Worm (Caenorhabditis elegans): ENCODE measurements around the gene H23L24.4.

The H23L24.4 gene

DNA sequence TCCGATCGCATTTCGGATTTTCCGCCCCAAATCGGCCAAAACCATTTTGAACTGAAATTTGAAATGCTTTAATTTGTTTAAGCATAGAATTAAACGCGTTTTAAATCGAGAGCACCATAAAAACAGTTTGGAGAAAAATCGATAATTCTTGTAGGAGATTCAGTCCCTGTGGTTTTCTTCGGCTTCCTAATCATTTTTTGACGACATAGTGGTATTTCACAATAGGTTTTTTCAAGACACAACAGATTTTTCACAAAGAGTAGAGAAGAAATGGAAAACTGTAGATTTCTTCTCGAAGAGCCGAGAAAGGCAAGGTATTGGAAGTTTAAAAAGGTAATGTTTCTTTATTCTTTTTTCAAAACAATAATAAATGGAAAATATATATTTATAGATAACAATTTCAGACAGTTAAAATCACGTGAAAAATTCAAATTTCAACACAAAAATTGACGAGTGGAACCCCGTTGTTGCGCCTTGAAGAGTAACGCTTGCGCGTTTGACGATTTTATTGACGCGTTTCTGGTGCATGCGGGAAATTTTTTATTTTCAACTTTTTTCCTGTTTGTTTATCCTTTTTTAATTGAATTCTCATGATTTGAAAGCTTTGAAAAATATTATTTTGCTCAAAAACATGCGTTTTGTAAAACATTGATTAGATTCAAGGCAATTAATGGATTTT is 38.4 kb upstream of the H23L24.4 start, which contains the start of gene F21D5.7:
Gene F21D5.7 (minus strand): TSS at position 51 of the 679 bp plus-strand sequence.
- TF ChIP-seq lin-39 (tag; optimal IDR thresholded peaks at IDR 0.05) (no peak), mdt-29 (GFP tag; IDR thresholded peaks at IDR 0.05) (no peak), sdz-12 (GFP tag; optimal IDR thresholded peaks at IDR 0.05) (no peak), daf-16 (GFP tag; optimal IDR thresholded peaks at IDR 0.05) (peak in 1 of 2 experiments; percentile 34), daf-16 (tag; optimal IDR thresholded peaks at IDR 0.05) (peak; percentile 70), pqm-1 (tag; optimal IDR thresholded peaks at IDR 0.05) (no peak), nhr-6 (tag; optimal IDR thresholded peaks at IDR 0.05) (peak; percentile 46), ctbp-1 (GFP tag; IDR thresholded peaks at IDR 0.05) (peak; percentile 24; the same call in 1 of the 2 replicates), lin-29 (GFP tag; IDR thresholded peaks at IDR 0.05) (no peak), vab-7 (GFP tag; IDR thresholded peaks at IDR 0.05) (no peak), lin-1 (GFP tag; IDR thresholded peaks at IDR 0.05) (no peak), ceh-20 (GFP tag; IDR thresholded peaks at IDR 0.05) (no peak), lsy-2 (tag; optimal IDR thresholded peaks at IDR 0.05) (peak in 1 of 2 experiments; percentile 90), lin-13 (GFP tag; optimal IDR thresholded peaks at IDR 0.05) (peak; percentile 35), F26F4.8 (GFP tag; conservative IDR thresholded peaks at IDR 0.05) (no peak), nhr-76 (tag; optimal IDR thresholded peaks at IDR 0.05) (no peak), nhr-48 (tag; optimal IDR thresholded peaks at IDR 0.05) (peak; percentile 13), aly-2 (tag; optimal IDR thresholded peaks at IDR 0.05) (no peak), gei-8 (GFP tag; optimal IDR thresholded peaks at IDR 0.05) (no peak), dmd-6 (GFP tag; IDR thresholded peaks at IDR 0.05) (no peak; the same call in none of the 2 replicates), mxl-3 (GFP tag; optimal IDR thresholded peaks at IDR 0.05) (peak; percentile 15), nhr-42 (GFP tag; IDR thresholded peaks at IDR 0.05) (no peak), ces-1 (GFP tag; optimal IDR thresholded peaks at IDR 0.05) (no peak), nhr-10 (tag; optimal IDR thresholded peaks at IDR 0.05) (no peak), ztf-11 (tag; optimal IDR thresholded peaks at IDR 0.05) (no peak), fos-1 (tag; optimal IDR thresholded peaks at IDR 0.05) (no peak), unc-62 (GFP tag; optimal IDR thresholded peaks at IDR 0.05 in 1 of 2) (peak in 1 of 2 experiments; percentile 51), unc-62 (tag; optimal IDR thresholded peaks at IDR 0.05) (no peak), nhr-41 (GFP tag; IDR thresholded peaks at IDR 0.05) (no peak), jun-1 (tag; optimal IDR thresholded peaks at IDR 0.05) (no peak), mep-1 (tag; optimal IDR thresholded peaks at IDR 0.05) (peak; percentile 80), F10B5.3 (tag; optimal IDR thresholded peaks at IDR 0.05) (no peak), cey-2 (tag; optimal IDR thresholded peaks at IDR 0.05; ENCODE audit: borderline replicate concordance, insufficient read depth) (no peak), pha-4 (GFP tag; IDR thresholded peaks at IDR 0.05) (peak; percentile 52; the same call in 1 of the 2 replicates), pha-4 (tag; optimal IDR thresholded peaks at IDR 0.05) (peak; percentile 80), nhr-11 (tag; optimal IDR thresholded peaks at IDR 0.05) (peak; percentile 12), tra-1 (GFP tag; IDR thresholded peaks at IDR 0.05) (no peak), ceh-62 (tag; optimal IDR thresholded peaks at IDR 0.05) (no peak), daf-19 (GFP tag; conservative IDR thresholded peaks at IDR 0.05) (no peak), dpl-1 (GFP tag; optimal IDR thresholded peaks at IDR 0.05) (peak; percentile 86), ztf-7 (tag; optimal IDR thresholded peaks at IDR 0.05) (peak; percentile 72), tag-97 (GFP tag; IDR thresholded peaks at IDR 0.05) (no peak), mes-2 (tag; optimal IDR thresholded peaks at IDR 0.05; ENCODE audit: poor library complexity, severe bottlenecking) (peak; percentile 76), mdl-1 (tag; optimal IDR thresholded peaks at IDR 0.05) (peak in 1 of 2 experiments; percentile 51), ceh-28 (tag; optimal IDR thresholded peaks at IDR 0.05) (peak; percentile 33), F37D6.2 (tag; optimal IDR thresholded peaks at IDR 0.05) (peak; percentile 22), unc-39 (tag; optimal IDR thresholded peaks at IDR 0.05) (no peak), set-16 (GFP tag; IDR thresholded peaks at IDR 0.05) (no peak), zfp-2 (tag; optimal IDR thresholded peaks at IDR 0.05) (no peak), spr-1 (tag; optimal IDR thresholded peaks at IDR 0.05) (peak; percentile 46), ceh-82 (tag; optimal IDR thresholded peaks at IDR 0.05) (no peak), ceh-32 (tag; optimal IDR thresholded peaks at IDR 0.05; ENCODE audit: poor library complexity) (no peak)

All from whole organism, L4 larva.